Fruit fly (Drosophila melanogaster) S2 (cell line): ENCODE results near the gene Peritrophin-15b.

Experiments
- CG8478 ChIP-seq: fragments of >200 bp; optimal IDR thresholded peaks from 2 replicates; lab custom pipeline; 2018
- CTCF ChIP-seq, 2 experiments: fragments of >200 bp; optimal IDR thresholded peaks; 2 replicates each; lab custom pipeline; 2018

- TF ChIP-seq CTCF (optimal IDR thresholded peaks at IDR 0.05; lab: Kevin White, UChicago) (no peak), CG8478 (lab: Kevin White, UChicago) (no peak)
Observed at dm6 chr2L:8384108-8384601, 10.6 kb downstream of the Peritrophin-15b start, which contains the start of the genes Dad1 and CG13384.
